Fruit fly (Drosophila melanogaster): ENCODE measurements around the gene cad.

DNA sequence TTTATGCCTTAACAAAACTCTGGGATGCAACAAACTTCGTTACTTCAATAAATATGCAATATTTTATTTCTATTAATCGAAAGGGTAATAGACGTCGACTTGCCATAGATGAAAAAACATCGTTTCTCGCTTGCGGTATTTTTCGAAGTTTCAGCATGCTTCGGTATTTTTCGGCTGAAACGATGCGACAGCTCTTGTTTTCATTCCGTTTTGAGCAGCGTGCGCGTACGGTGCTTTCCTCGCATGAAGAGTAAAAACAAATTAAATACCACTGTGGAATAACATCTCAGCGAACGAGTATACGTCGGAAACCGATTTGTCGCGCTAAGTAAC lies 26.9 kb downstream of the cad start, which contains the start of gene CG9328:
- TF ChIP-seq CG1792 (GFP tag; optimal IDR thresholded peaks at IDR 0.05): no peak
- 0 out of 2 replicates have a peak, but pooled peaks have one; percentile 19 for TF ChIP-seq unc-4 (GFP tag; IDR thresholded peaks at IDR 0.05; ENCODE audit: partially characterized antibody)
- no peak for TF ChIP-seq lov (optimal IDR thresholded peaks at IDR 0.05)
- TF ChIP-seq lov (GFP tag; IDR thresholded peaks at IDR 0.05): 0 out of 3 replicates have a peak, but pooled peaks have one; percentile 18
- no peak; the same call in 1 of the 2 replicates for TF ChIP-seq klu (GFP tag; IDR thresholded peaks at IDR 0.05)
- TF ChIP-seq Rx (GFP tag; IDR thresholded peaks at IDR 0.05): no peak
- TF ChIP-seq CG4360 (GFP tag; IDR thresholded peaks at IDR 0.05): no peak
- no peak for TF ChIP-seq fd102C (GFP tag; optimal IDR thresholded peaks at IDR 0.05)
- TF ChIP-seq CG1233 (GFP tag; optimal IDR thresholded peaks at IDR 0.05): no peak
- TF ChIP-seq jumu (GFP tag; optimal IDR thresholded peaks at IDR 0.05): peak; percentile 14
- peak; percentile 72 for TF ChIP-seq oc (tag; optimal IDR thresholded peaks at IDR 0.05)
- peak; percentile 66 for TF ChIP-seq Blimp-1 (GFP tag; optimal IDR thresholded peaks at IDR 0.05)
- TF ChIP-seq ems (GFP tag; optimal IDR thresholded peaks at IDR 0.05): no peak
- TF ChIP-seq onecut (GFP tag; IDR thresholded peaks at IDR 0.05): peak; percentile 51; the same call in 1 of the 2 replicates

Measured in whole organism, embryonic.